Worm (Caenorhabditis elegans): ENCODE measurements around the gene tftc-3.

tftc-3 gene

DNA sequence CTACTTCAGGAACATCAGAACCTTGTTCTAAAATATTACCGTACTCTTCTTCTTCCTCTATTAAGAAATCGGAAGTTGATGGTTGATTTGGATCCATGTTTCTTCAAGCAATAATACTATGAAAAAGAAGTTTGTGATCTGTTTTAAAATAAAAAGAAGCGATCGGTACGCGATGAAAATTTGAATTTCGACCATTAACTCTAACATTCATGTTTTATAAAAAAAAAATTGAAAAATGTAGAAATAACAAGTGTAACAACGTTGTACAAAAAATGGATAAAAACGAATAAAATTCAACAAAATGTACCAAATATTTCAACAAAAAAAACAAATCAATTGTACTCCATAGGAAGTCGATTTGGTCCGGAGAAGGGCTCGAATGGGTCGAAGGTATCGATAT lies at the start of gene tftc-3:
tftc-3 (minus strand) TSS at position 101 of the 400 bp plus-strand sequence.
- TF ChIP-seq med-1 (GFP tag; optimal IDR thresholded peaks at IDR 0.05; ENCODE audit: insufficient read depth), result no peak
- TF ChIP-seq flt-1 (GFP tag; IDR thresholded peaks at IDR 0.05), result no peak
- TF ChIP-seq ztf-23 (GFP tag; IDR thresholded peaks at IDR 0.05), result no peak
- TF ChIP-seq ztf-29 (GFP tag; IDR thresholded peaks at IDR 0.05), result no peak
- TF ChIP-seq klf-2 (GFP tag; conservative IDR thresholded peaks at IDR 0.05), result no peak
- TF ChIP-seq ref-1 (GFP tag; conservative IDR thresholded peaks at IDR 0.05), result no peak
- TF ChIP-seq T22C8.4 (GFP tag; IDR thresholded peaks at IDR 0.05), result no peak
- no peak for TF ChIP-seq cog-1 (tag; optimal IDR thresholded peaks at IDR 0.05)
- TF ChIP-seq tab-1 (GFP tag; IDR thresholded peaks at IDR 0.05), result no peak

DNA sequence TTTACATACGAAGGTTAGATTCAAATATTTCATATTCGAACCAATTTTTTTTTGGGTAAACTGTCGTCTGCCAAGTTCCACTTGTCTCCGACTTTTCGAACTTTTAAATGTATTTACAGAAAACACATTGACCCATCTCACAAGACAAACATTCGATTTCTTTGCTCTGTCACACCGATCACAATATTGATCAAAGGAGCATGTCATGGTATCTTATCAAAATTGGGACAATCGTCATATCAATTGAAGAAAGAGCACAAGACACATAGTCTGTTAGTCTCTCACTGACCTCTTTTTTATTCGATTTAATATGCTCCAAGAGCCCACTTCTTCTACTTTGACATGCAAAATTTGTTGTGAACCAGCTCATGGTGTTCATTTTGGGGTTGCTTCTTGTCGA lies 45.9 kb upstream of the tftc-3 start, which contains the start of gene nhr-232:
nhr-232 (plus strand) TSS at position 121 of the 400 bp plus-strand sequence.
- TF ChIP-seq tab-1 (GFP tag; IDR thresholded peaks at IDR 0.05) (no peak), ztf-29 (GFP tag; IDR thresholded peaks at IDR 0.05) (no peak), flt-1 (GFP tag; IDR thresholded peaks at IDR 0.05) (no peak), med-1 (GFP tag; optimal IDR thresholded peaks at IDR 0.05; ENCODE audit: insufficient read depth) (no peak), ref-1 (GFP tag; conservative IDR thresholded peaks at IDR 0.05) (no peak), cog-1 (tag; optimal IDR thresholded peaks at IDR 0.05) (no peak), T22C8.4 (GFP tag; IDR thresholded peaks at IDR 0.05) (no peak), ztf-23 (GFP tag; IDR thresholded peaks at IDR 0.05) (no peak), klf-2 (GFP tag; conservative IDR thresholded peaks at IDR 0.05) (no peak)

DNA sequence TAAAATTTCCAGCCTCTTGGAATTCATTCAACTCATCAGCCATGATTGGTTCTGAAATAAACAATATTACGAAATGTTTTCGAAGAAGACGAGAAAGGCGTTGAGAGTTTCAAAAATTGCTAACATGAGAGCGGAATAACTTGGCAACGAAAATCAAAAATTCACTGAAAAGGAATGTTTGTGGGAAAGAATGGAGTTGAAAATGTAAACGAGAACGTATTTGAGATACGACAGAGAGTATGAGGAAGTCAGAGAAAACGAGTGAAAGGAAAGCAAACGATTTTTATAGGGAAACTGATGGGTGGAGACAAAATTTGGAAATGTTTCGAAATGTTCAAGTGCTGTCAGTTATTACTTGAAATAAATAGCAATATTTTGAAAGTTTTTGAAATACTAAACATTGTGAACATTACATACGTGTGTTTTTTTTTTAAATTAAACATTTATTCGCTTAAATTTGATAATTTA lies 44.9 kb upstream of the tftc-3 start, which contains the start of gene rop-1:
rop-1 (minus strand) TSS at position 51 of the 468 bp plus-strand sequence.
- TF ChIP-seq flt-1 (GFP tag; IDR thresholded peaks at IDR 0.05) (no peak), cog-1 (tag; optimal IDR thresholded peaks at IDR 0.05) (no peak), tab-1 (GFP tag; IDR thresholded peaks at IDR 0.05) (no peak), T22C8.4 (GFP tag; IDR thresholded peaks at IDR 0.05) (no peak)

DNA sequence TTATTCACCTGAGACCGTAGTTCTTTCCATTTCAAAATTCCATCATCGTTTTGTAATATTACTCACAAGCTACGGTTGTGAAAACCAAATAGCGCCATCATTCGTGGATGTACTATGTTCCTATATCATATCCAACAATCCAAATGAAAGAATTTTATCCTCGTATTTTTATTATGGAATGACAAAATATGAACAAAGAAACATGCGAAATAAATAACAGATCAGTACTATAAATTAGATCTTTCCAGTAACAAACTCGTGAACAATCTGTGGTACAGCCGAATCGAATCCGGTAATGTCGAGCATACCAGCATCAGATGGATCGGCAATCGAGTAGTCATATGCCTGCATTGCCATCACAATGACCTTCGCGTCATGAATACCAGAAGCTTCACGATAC lies 42.5 kb upstream of the tftc-3 start:
- no peak for TF ChIP-seq ztf-23 (GFP tag; IDR thresholded peaks at IDR 0.05)
- no peak for TF ChIP-seq klf-2 (GFP tag; conservative IDR thresholded peaks at IDR 0.05)
- no peak for TF ChIP-seq med-1 (GFP tag; optimal IDR thresholded peaks at IDR 0.05; ENCODE audit: insufficient read depth)
- TF ChIP-seq tab-1 (GFP tag; IDR thresholded peaks at IDR 0.05), result no peak
- no peak for TF ChIP-seq ztf-29 (GFP tag; IDR thresholded peaks at IDR 0.05)
- TF ChIP-seq T22C8.4 (GFP tag; IDR thresholded peaks at IDR 0.05), result no peak
- no peak for TF ChIP-seq cog-1 (tag; optimal IDR thresholded peaks at IDR 0.05)
- no peak for TF ChIP-seq flt-1 (GFP tag; IDR thresholded peaks at IDR 0.05)
- no peak for TF ChIP-seq ref-1 (GFP tag; conservative IDR thresholded peaks at IDR 0.05)

- TF ChIP-seq T22C8.4 (GFP tag; IDR thresholded peaks at IDR 0.05) (no peak), ztf-29 (GFP tag; IDR thresholded peaks at IDR 0.05) (no peak), med-1 (GFP tag; optimal IDR thresholded peaks at IDR 0.05; ENCODE audit: insufficient read depth) (no peak), flt-1 (GFP tag; IDR thresholded peaks at IDR 0.05) (no peak), cog-1 (tag; optimal IDR thresholded peaks at IDR 0.05) (no peak), ztf-23 (GFP tag; IDR thresholded peaks at IDR 0.05) (no peak), ref-1 (GFP tag; conservative IDR thresholded peaks at IDR 0.05) (no peak), klf-2 (GFP tag; conservative IDR thresholded peaks at IDR 0.05) (no peak), tab-1 (GFP tag; IDR thresholded peaks at IDR 0.05) (no peak)
Observed at ce11 chrV:10249515-10249914, 39.4 kb upstream of the tftc-3 start.

DNA sequence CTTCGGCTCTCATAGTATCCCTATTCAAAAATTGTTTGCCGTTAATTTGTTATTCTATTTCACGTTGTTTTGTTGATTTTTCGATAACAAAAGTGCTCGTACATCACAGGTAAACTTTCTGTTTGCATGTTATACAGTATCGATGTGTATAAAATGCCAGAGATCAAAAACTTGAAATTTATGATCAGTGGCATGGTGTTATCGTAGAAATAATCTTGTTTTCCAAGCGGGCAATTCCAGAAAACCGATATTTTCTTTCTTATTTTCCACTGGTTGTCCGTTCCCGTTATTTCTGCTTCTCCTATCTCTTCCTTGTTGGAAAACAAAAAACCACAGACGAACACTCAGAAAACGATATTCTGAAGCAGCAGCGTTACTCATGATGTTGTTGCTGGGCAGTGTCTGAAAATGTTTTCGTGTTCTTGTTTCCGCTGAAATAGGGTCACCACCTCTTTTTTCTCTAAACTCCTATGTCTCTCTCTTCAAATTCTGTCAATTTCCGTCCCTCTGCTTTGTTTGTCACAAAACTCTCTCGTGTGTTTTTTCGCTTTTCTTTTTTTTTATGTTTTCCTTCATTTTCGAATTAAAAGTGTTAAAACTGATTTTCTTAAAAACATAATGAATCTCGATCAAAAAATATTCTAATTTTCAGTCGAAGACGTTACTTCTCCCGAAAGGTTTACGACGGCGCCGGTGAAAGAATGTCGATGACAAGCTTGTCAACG lies 38.3 kb upstream of the tftc-3 start, which contains the start of gene akt-1:
akt-1 (plus strand) TSS at position 651 of the 725 bp plus-strand sequence.
- no peak for TF ChIP-seq tab-1 (GFP tag; IDR thresholded peaks at IDR 0.05)
- TF ChIP-seq ztf-23 (GFP tag; IDR thresholded peaks at IDR 0.05), result no peak

ce11 chrV:10247673-10248239 lies 37.6 kb upstream of the tftc-3 start:
- TF ChIP-seq ref-1 (GFP tag; conservative IDR thresholded peaks at IDR 0.05), result no peak

- TF ChIP-seq med-1 (GFP tag; optimal IDR thresholded peaks at IDR 0.05; ENCODE audit: insufficient read depth), result no peak
- no peak for TF ChIP-seq cog-1 (tag; optimal IDR thresholded peaks at IDR 0.05)
- TF ChIP-seq ztf-29 (GFP tag; IDR thresholded peaks at IDR 0.05), result no peak
- no peak for TF ChIP-seq flt-1 (GFP tag; IDR thresholded peaks at IDR 0.05)
- no peak for TF ChIP-seq T22C8.4 (GFP tag; IDR thresholded peaks at IDR 0.05)
- TF ChIP-seq tab-1 (GFP tag; IDR thresholded peaks at IDR 0.05), result no peak
- TF ChIP-seq ref-1 (GFP tag; conservative IDR thresholded peaks at IDR 0.05), result no peak
- TF ChIP-seq ztf-23 (GFP tag; IDR thresholded peaks at IDR 0.05), result no peak
- TF ChIP-seq klf-2 (GFP tag; conservative IDR thresholded peaks at IDR 0.05), result no peak
Observed at ce11 chrV:10246967-10247366, 36.8 kb upstream of the tftc-3 start.

DNA sequence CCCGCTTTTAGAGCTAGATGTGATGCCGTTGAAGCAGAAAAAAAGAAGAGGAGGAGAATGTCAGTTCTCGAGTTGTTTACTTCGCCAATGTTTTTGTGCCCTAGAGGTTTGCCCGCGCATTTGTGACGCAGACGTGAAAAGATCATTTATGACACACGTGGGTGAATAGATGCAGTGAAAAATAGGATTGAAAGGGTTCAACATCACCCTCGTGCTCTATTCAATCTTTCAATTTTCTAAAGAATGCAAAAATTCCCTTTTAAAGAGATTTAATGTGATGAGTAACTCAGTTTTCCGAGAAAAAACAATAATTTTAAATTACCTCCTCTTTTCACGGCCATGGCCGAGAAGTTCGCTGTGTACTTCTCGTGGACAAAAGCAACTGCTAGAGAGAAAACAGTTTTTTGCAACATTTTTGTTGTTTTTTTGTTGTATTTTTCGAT lies 36.3 kb upstream of the tftc-3 start:
- no peak for TF ChIP-seq med-1 (GFP tag; optimal IDR thresholded peaks at IDR 0.05; ENCODE audit: insufficient read depth)
- no peak for TF ChIP-seq klf-2 (GFP tag; conservative IDR thresholded peaks at IDR 0.05)
- no peak for TF ChIP-seq flt-1 (GFP tag; IDR thresholded peaks at IDR 0.05)
- no peak for TF ChIP-seq tab-1 (GFP tag; IDR thresholded peaks at IDR 0.05)
- no peak for TF ChIP-seq ref-1 (GFP tag; conservative IDR thresholded peaks at IDR 0.05)

DNA sequence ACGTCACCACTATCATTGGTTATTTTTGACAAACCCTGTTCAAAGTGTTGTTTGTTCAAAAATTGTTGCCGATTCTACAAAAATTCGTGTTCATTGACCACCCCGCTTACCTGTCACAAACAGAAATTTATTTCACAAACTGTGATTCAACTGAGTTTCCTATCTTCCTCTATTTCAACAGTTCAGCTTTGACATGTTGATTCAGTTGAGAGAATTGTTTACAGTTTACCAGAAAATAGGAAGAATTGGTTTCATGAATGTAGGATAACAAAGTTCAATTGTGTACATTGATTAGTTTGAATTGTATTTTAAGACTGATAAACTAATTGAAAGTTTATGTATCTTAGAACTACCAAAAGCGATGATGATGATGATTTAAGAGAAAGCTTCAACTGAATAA lies 35.5 kb upstream of the tftc-3 start:
- TF ChIP-seq ztf-29 (GFP tag; IDR thresholded peaks at IDR 0.05) (no peak), klf-2 (GFP tag; conservative IDR thresholded peaks at IDR 0.05) (no peak), tab-1 (GFP tag; IDR thresholded peaks at IDR 0.05) (no peak), med-1 (GFP tag; optimal IDR thresholded peaks at IDR 0.05; ENCODE audit: insufficient read depth) (no peak), flt-1 (GFP tag; IDR thresholded peaks at IDR 0.05) (no peak), ref-1 (GFP tag; conservative IDR thresholded peaks at IDR 0.05) (no peak), T22C8.4 (GFP tag; IDR thresholded peaks at IDR 0.05) (no peak), ztf-23 (GFP tag; IDR thresholded peaks at IDR 0.05) (no peak), cog-1 (tag; optimal IDR thresholded peaks at IDR 0.05) (no peak)

All from whole organism, midembryonic.